Fruit fly (Drosophila melanogaster) S2 (cell line): ENCODE measurements around the gene CG15894.
A peak's percentile ranks its signal among the peaks of the same experiment; 100 is the strongest.

Source experiments
- CG8478 ChIP-seq: fragments of >200 bp; optimal IDR thresholded peaks from 2 replicates; lab custom pipeline; 2018
- CTCF ChIP-seq, 2 experiments: fragments of >200 bp; optimal IDR thresholded peaks; 2 replicates each; lab custom pipeline; 2018

DNA sequence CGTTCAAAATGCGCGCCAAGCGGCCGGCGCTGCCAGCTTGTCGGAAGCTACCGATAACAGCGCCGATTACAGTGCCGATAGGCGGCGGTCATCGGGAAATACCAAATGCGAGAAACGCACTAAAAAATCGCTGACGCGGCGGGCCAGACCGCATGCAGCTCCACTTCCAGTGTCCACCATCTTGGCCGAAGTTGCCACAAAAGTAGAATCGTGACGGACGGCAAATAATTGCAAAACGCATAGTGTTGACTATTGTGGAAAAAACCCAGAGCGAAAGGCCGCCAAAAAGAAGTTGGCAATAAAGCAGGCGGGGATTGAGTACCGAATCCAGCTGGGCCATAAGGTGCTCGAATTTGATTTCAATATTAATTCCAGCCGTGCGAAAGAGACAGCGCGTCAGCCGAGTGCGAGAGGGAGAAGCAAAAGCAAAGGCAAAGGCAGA, 37.9 kb downstream of the CG15894 start, which contains the start of gene CG3847:
- TF ChIP-seq CG8478 (lab: Kevin White, UChicago) (no peak), CTCF (optimal IDR thresholded peaks at IDR 0.05; lab: Kevin White, UChicago) (peak in 1 of 2 experiments; percentile 56)
